Fruit fly (Drosophila melanogaster) whole organism, adult: ENCODE results near the gene Psf2.

Experiments
- CG11617 ChIP-seq: fragments of 200-800 bp; sonication (Bioruptor generic); optimal IDR thresholded peaks from 2 replicates; lab custom pipeline; 2017; ENCODE audit warnings: mild to moderate bottlenecking, missing biosample characterization, missing genetic modification reagents, missing genetic modification characterization
- CG12768 ChIP-seq: fragments of 200-800 bp; sonication (Bioruptor generic); optimal IDR thresholded peaks from 2 replicates; lab custom pipeline; 2017; ENCODE audit warnings: missing biosample characterization, missing genetic modification characterization, mild to moderate bottlenecking, moderate library complexity, missing genetic modification reagents
- CG14711 ChIP-seq: fragments of 200-800 bp; sonication (Bioruptor generic); optimal IDR thresholded peaks from 2 replicates; lab custom pipeline; 2018; ENCODE audit warnings: missing biosample characterization, mild to moderate bottlenecking, missing genetic modification characterization, moderate library complexity
- CG1620 ChIP-seq: fragments of 200-800 bp; sonication (Bioruptor generic); optimal IDR thresholded peaks from 2 replicates; lab custom pipeline; 2016; ENCODE audit warnings: missing biosample characterization, missing genetic modification characterization
- CG33017 ChIP-seq: fragments of 200-800 bp; sonication (Bioruptor generic); optimal IDR thresholded peaks from 2 replicates; lab custom pipeline; 2018; ENCODE audit warnings: missing biosample characterization, mild to moderate bottlenecking, missing genetic modification characterization, moderate library complexity
- CG5204 ChIP-seq: fragments of 200-800 bp; sonication (Bioruptor generic); optimal IDR thresholded peaks from 2 replicates; lab custom pipeline; 2016; ENCODE audit warnings: missing biosample characterization, missing genetic modification characterization
- CG7045 ChIP-seq: fragments of 200-800 bp; sonication (Bioruptor generic); optimal IDR thresholded peaks from 2 replicates; lab custom pipeline; 2017; ENCODE audit warnings: missing biosample characterization, mild to moderate bottlenecking, missing genetic modification characterization
- CG7101 ChIP-seq: fragments of 200-800 bp; sonication (Bioruptor generic); optimal IDR thresholded peaks from 2 replicates; lab custom pipeline; 2018; ENCODE audit warnings: missing biosample characterization, mild to moderate bottlenecking, missing genetic modification characterization, moderate library complexity
- Clk ChIP-seq: fragments of 200-800 bp; sonication (Bioruptor generic); optimal IDR thresholded peaks from 2 replicates; lab custom pipeline; 2017; ENCODE audit warnings: missing biosample characterization, missing genetic modification characterization
- Crg-1 ChIP-seq: fragments of 200-800 bp; sonication (Bioruptor generic); optimal IDR thresholded peaks from 2 replicates; lab custom pipeline; 2016; ENCODE audit warnings: missing biosample characterization, missing genetic modification characterization
- Hr96 ChIP-seq: fragments of 200-800 bp; sonication (Bioruptor generic); optimal IDR thresholded peaks from 2 replicates; lab custom pipeline; 2016; ENCODE audit warnings: missing biosample characterization, missing genetic modification characterization
- bab1 ChIP-seq: fragments of 200-800 bp; sonication (Bioruptor generic); optimal IDR thresholded peaks from 3 replicates; lab custom pipeline; 2019; ENCODE audit warnings: missing biosample characterization, mild to moderate bottlenecking, missing genetic modification characterization, moderate library complexity
- cic ChIP-seq: fragments of 200-800 bp; sonication (Bioruptor generic); optimal IDR thresholded peaks from 2 replicates; lab custom pipeline; 2017; ENCODE audit warnings: missing biosample characterization, mild to moderate bottlenecking, missing genetic modification characterization, moderate library complexity
- cnc ChIP-seq, 2 experiments: fragments of >200 bp; optimal IDR thresholded peaks; 2 replicates each; lab custom pipeline; 2017
- kay ChIP-seq: fragments of 200-800 bp; sonication (Bioruptor generic); peaks from one replicate; lab custom pipeline; 2016; ENCODE audit warnings: missing biosample characterization, missing genetic modification characterization, borderline replicate concordance
- ovo ChIP-seq: fragments of 200-800 bp; sonication (Bioruptor generic); optimal IDR thresholded peaks from 2 replicates; lab custom pipeline; 2016; ENCODE audit warnings: missing biosample characterization, missing genetic modification characterization
- pad ChIP-seq: fragments of 200-800 bp; sonication (Bioruptor generic); optimal IDR thresholded peaks from 3 replicates; lab custom pipeline; 2017; ENCODE audit warnings: missing biosample characterization, missing genetic modification characterization, mild to moderate bottlenecking, moderate library complexity, missing genetic modification reagents
- tj ChIP-seq: fragments of 200-800 bp; sonication (Bioruptor generic); optimal IDR thresholded peaks from 3 replicates; lab custom pipeline; 2017; ENCODE audit warnings: missing biosample characterization, mild to moderate bottlenecking, missing genetic modification characterization, moderate library complexity
- toe ChIP-seq: fragments of 200-800 bp; sonication (Bioruptor generic); optimal IDR thresholded peaks from 2 replicates; lab custom pipeline; 2016; ENCODE audit warnings: missing biosample characterization, missing genetic modification characterization

Psf2 gene

DNA sequence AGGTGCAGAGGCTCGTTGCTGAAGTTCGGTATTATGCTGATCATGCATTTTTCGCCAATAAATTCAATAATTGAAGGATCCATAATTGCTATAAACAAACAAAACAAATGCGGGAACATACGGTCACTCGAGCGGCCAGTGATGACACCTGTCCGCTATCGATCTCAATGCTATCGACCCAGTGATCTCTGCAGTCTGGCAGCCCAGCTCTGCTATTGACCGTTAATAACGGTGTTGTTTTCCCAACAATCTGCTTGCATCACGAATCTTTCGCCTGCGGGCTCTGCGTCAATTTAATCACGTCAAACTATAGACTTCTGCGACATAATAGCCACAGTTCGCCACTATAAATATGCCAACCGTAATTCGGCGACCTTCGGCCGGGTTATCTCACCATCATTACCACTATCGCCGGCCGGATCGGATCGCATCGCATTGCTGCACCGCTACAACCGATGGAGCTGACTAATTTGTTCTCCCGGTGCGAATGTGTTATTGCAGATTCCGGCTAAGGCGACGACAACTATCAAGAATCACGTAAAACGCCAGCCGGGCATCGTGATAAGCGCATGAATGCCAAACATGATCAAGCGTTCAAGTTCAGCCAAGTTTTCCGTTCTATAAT is at the start of gene Psf2:
TSS of gene Psf2 (minus strand) at position 431 of the 625 bp plus-strand sequence.
- no peak for TF ChIP-seq bab1 (GFP tag; lab: Kevin White, UChicago)
- no peak for TF ChIP-seq pad (GFP tag; lab: Kevin White, UChicago)
- TF ChIP-seq tj (GFP tag; lab: Kevin White, UChicago), result peak; percentile 20
- TF ChIP-seq ovo (GFP tag; lab: Kevin White, UChicago), result peak; percentile 4
- no peak for TF ChIP-seq cnc (optimal IDR thresholded peaks at IDR 0.05; lab: Kevin White, UChicago)
- TF ChIP-seq CG11617, result no peak
- peak; percentile 50 for TF ChIP-seq cic
- no peak for TF ChIP-seq Crg-1 (GFP tag; lab: Kevin White, UChicago)
- no peak for TF ChIP-seq CG5204 (GFP tag; lab: Kevin White, UChicago)

DNA sequence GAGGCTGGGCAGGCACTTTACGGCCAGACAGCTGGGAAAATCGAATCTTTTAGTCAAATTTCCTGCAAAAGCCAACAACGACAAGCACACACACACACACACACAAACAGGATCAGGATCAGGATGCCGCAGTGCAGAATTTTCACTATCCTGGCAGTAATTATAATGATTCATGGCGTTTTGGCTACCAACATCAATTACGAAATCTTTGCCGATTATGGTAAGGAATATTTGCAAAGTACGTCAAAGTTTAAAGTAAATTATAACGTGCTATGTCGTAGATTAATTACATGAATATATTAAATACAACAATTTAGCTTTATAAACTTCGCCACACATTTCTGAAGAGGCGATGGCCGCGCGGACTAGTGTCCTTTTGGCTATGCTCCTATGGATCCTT is 46.5 kb upstream of the Psf2 start, which contains the start of the genes CG34177 and CG34178:
TSS of gene CG34177 (plus strand) at position 301 of the 400 bp plus-strand sequence.
TSS of gene CG34178 (plus strand) at position 301 of the 400 bp plus-strand sequence.
- no peak for TF ChIP-seq pad (GFP tag; lab: Kevin White, UChicago)
- TF ChIP-seq CG33017 (tag; lab: Kevin White, UChicago), result no peak
- no peak for TF ChIP-seq CG7101
- TF ChIP-seq cic, result no peak
- no peak for TF ChIP-seq bab1 (GFP tag; lab: Kevin White, UChicago)
- TF ChIP-seq CG5204 (GFP tag; lab: Kevin White, UChicago), result no peak
- TF ChIP-seq Clk (GFP tag; lab: Kevin White, UChicago), result no peak
- TF ChIP-seq CG14711 (tag; lab: Kevin White, UChicago), result no peak

DNA sequence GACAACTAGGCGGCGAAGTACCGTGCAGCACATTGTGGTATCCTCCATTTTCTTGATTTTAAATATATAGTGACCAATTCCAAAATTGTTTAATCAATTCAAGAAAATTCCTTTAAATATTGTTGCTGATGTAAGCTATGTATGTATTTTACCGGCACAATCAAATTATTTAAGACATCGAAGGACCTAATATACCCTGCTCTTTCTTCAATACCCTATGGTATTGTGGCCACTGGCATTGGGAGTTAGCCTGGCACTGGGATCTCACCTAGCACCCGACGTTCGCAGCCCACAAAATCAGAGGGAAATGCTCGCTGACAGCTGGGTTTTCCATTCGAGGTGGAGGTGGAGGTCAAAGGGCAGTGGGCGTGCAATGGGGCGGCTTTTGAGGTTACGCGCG is 35.0 kb upstream of the Psf2 start:
- TF ChIP-seq cnc (optimal IDR thresholded peaks at IDR 0.05; lab: Kevin White, UChicago), result no peak
- no peak for TF ChIP-seq ovo (GFP tag; lab: Kevin White, UChicago)
- no peak for TF ChIP-seq CG7045 (GFP tag; lab: Kevin White, UChicago)
- no peak for TF ChIP-seq CG14711 (tag; lab: Kevin White, UChicago)
- TF ChIP-seq CG5204 (GFP tag; lab: Kevin White, UChicago), result no peak
- no peak for TF ChIP-seq CG11617
- no peak for TF ChIP-seq toe (GFP tag; lab: Kevin White, UChicago)
- TF ChIP-seq CG7101, result no peak
- no peak for TF ChIP-seq cic
- TF ChIP-seq Hr96 (GFP tag; lab: Kevin White, UChicago), result no peak
- no peak for TF ChIP-seq CG33017 (tag; lab: Kevin White, UChicago)
- TF ChIP-seq CG1620, result no peak
- TF ChIP-seq pad (GFP tag; lab: Kevin White, UChicago), result no peak
- TF ChIP-seq Clk (GFP tag; lab: Kevin White, UChicago), result no peak
- TF ChIP-seq kay, result no peak
- no peak for TF ChIP-seq Crg-1 (GFP tag; lab: Kevin White, UChicago)

DNA sequence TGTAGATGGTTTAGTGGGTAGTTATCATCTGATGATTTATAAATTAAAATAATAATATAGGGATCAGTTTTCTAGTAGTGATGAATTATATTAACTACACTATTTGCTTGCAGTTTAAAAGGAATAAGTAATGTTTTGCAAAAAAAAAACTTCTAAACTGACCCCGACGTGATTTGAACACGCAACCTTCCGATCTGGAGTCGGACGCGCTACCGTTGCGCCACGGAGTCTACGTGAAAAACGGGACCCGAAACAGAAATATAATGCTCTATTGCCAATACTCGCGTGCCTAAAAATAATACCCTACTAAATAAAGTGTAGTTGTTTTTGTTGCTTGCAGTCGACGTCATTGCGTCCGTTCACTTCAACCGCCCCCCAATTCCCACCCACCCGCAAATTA is 31.7 kb upstream of the Psf2 start:
- TF ChIP-seq cnc (optimal IDR thresholded peaks at IDR 0.05; lab: Kevin White, UChicago) (no peak), ovo (GFP tag; lab: Kevin White, UChicago) (no peak), tj (GFP tag; lab: Kevin White, UChicago) (no peak), CG33017 (tag; lab: Kevin White, UChicago) (no peak), toe (GFP tag; lab: Kevin White, UChicago) (no peak), Hr96 (GFP tag; lab: Kevin White, UChicago) (no peak), Clk (GFP tag; lab: Kevin White, UChicago) (no peak), pad (GFP tag; lab: Kevin White, UChicago) (no peak), CG14711 (tag; lab: Kevin White, UChicago) (no peak), Crg-1 (GFP tag; lab: Kevin White, UChicago) (no peak), kay (no peak), CG7101 (no peak), CG1620 (no peak), bab1 (GFP tag; lab: Kevin White, UChicago) (no peak)

DNA sequence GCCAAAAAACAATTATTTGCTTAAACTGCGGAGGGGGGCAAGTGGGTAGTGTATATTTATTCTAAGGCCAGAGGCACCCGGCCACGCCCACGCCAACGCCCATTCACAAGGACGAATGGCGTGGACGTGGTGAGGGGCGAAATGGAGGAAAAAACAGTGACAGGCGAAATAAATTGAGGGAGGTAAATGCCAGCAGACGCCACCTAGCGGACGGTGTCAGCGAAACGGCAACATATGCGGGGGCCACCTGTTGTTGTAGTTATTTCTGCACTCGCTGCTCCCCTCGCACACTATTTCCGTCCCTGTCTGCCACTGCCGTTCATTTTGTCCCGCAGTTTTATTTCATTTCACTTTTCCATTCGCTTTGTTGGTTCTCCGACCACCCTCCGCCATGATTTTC is 30.8 kb upstream of the Psf2 start:
- TF ChIP-seq tj (GFP tag; lab: Kevin White, UChicago), result no peak
- TF ChIP-seq kay, result peak; percentile 9

DNA sequence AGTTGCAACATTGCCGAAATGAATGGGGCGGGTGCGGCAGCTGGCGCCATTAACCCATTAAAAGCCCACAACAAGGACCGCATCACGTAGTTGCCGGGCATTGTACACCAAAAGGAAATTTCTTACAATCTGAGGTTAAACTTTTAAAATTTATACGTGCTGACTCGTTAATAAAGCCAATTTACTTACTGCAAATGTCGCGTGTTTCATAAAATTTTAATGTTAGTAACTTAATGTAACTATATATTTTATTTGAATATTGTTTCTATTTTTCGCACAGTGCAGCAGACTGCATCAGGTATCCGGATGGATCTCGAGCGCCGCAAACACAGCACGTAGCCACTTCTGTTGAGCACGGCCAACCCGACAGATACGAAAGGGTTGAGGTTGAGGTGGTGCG is 29.7 kb upstream of the Psf2 start:
- TF ChIP-seq cic (no peak), CG33017 (tag; lab: Kevin White, UChicago) (peak; percentile 42), CG12768 (peak; percentile 13), CG5204 (GFP tag; lab: Kevin White, UChicago) (peak; percentile 43), CG7045 (GFP tag; lab: Kevin White, UChicago) (peak; percentile 36), bab1 (GFP tag; lab: Kevin White, UChicago) (no peak), CG14711 (tag; lab: Kevin White, UChicago) (no peak)

DNA sequence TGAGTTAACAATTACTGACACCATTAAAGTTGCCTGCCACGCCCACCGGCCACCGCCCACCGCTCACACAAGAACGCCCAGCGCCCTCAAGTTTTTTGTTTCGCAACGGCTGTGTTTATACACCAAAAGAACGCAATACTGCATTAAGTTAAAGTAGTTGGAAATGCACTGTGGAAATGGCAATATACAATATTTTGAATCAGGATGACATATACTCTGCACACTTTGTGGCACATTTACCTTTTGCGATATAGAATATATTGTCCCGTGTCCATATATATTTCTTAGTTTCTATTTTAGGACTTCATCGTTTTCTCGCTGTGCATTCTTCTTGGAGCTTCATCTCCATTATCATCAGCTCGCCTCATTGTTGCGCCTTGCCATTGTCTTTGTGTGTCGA is 28.9 kb upstream of the Psf2 start:
- peak; percentile 10 for TF ChIP-seq Hr96 (GFP tag; lab: Kevin White, UChicago)
- no peak for TF ChIP-seq tj (GFP tag; lab: Kevin White, UChicago)
